Worm (Caenorhabditis elegans): ENCODE results near the gene ctf-4.
A peak's percentile ranks its signal among the peaks of the same experiment; 100 is the strongest.

Gene ctf-4

DNA sequence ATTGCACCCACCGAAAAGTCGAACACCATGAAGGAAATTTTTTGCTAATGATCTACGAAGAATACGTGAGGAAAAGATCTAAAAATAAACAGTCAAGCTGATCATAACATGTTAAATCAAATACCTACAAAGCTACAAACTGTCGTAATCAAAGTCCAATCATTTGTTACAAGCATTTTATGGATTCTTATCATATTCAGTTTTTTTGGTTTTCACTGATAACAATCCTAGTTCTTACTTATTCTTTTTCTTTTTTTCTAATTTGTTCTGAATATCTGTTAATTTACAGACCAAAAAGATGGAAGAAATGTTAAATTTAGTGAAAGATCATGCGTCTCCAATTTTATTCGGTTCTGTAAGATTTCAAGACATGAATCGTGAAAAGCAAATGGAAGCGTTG, 10.5 kb downstream of the ctf-4 start, which contains the start of gene F17C11.6:
F17C11.6 (plus strand) TSS at position 290 of the 400 bp plus-strand sequence.
- TF ChIP-seq unc-120 (tag; optimal IDR thresholded peaks at IDR 0.05; ENCODE audit: poor library complexity, severe bottlenecking), result no peak
- no peak for TF ChIP-seq hlh-1 (tag; optimal IDR thresholded peaks at IDR 0.05)
- no peak for TF ChIP-seq blmp-1 (tag; optimal IDR thresholded peaks at IDR 0.05)
- TF ChIP-seq nhr-28 (tag; optimal IDR thresholded peaks at IDR 0.05), result no peak
- TF ChIP-seq ceh-83 (GFP tag; optimal IDR thresholded peaks at IDR 0.05), result no peak

DNA sequence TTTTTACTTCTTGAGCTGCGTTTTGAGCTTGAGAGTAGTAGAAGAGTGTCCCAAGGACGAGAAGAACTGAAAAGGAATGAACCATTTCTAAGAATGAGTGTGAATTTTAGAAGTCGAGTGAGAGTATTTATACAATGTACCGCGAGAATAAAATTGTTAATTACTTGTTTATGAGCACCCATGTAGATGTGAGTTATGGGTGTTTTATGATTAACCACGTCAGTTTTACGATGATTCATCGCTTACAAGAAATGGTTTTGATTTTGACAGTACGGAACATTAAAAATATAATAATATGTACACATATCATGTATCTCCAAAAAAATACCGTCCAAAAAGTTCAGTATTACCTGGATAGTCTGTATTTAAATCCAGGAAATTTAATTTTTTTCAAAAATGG, 11.0 kb downstream of the ctf-4 start, which contains the start of gene clec-221:
clec-221 (minus strand) TSS at position 101 of the 400 bp plus-strand sequence.
- TF ChIP-seq unc-120 (tag; optimal IDR thresholded peaks at IDR 0.05; ENCODE audit: poor library complexity, severe bottlenecking) (no peak), ztf-11 (tag; optimal IDR thresholded peaks at IDR 0.05) (no peak), tbx-8 (GFP tag; optimal IDR thresholded peaks at IDR 0.05) (no peak), unc-39 (tag; optimal IDR thresholded peaks at IDR 0.05) (no peak), ceh-43 (GFP tag; optimal IDR thresholded peaks at IDR 0.05) (no peak), sptf-1 (tag; optimal IDR thresholded peaks at IDR 0.05) (no peak), mls-2 (tag; optimal IDR thresholded peaks at IDR 0.05) (no peak), nhr-76 (tag; optimal IDR thresholded peaks at IDR 0.05) (no peak), M03D4.4 (tag; optimal IDR thresholded peaks at IDR 0.05) (no peak), mab-5 (tag; optimal IDR thresholded peaks at IDR 0.05) (no peak)

DNA sequence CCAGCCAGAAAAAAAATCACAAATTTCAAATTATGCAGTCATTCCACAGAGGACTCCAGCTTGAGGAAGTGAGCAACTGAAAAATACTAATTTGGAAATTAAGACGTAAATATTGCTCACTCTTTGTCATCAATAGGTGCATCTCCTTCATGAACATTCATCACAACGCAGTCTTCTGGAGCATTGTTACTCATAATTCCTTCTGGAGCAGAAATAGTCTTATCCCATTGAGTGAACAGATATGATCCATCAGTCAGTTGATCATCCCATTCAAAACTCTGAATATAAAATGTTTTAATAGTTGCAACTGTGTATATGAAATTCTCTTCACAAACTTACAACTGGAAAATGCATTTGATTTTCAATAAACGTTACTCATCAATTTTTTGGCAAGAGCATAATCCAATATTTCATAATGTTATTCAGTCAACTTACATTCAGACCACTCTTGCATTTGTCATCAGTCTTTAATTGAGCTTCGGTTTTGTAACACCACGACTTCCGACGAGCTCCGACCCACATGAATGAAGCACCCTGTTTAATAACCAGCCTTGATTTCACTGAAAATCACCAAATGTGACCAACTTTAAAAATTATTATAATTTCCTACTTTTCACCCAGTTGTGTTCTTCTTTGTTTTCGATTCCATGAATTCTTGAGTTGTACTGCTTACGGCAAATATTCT, 11.7 kb downstream of the ctf-4 start:
- no peak for TF ChIP-seq unc-62 (GFP tag; optimal IDR thresholded peaks at IDR 0.05)
- no peak for TF ChIP-seq ceh-83 (GFP tag; optimal IDR thresholded peaks at IDR 0.05)
- TF ChIP-seq nhr-12 (tag; optimal IDR thresholded peaks at IDR 0.05), result no peak
- TF ChIP-seq lsy-2 (tag; optimal IDR thresholded peaks at IDR 0.05), result no peak
- no peak for TF ChIP-seq pha-4 (tag; optimal IDR thresholded peaks at IDR 0.05)
- no peak for TF ChIP-seq snpc-4 (tag; optimal IDR thresholded peaks at IDR 0.05)
- TF ChIP-seq ham-2 (GFP tag; optimal IDR thresholded peaks at IDR 0.05), result no peak
- TF ChIP-seq sptf-1 (tag; optimal IDR thresholded peaks at IDR 0.05), result no peak

DNA sequence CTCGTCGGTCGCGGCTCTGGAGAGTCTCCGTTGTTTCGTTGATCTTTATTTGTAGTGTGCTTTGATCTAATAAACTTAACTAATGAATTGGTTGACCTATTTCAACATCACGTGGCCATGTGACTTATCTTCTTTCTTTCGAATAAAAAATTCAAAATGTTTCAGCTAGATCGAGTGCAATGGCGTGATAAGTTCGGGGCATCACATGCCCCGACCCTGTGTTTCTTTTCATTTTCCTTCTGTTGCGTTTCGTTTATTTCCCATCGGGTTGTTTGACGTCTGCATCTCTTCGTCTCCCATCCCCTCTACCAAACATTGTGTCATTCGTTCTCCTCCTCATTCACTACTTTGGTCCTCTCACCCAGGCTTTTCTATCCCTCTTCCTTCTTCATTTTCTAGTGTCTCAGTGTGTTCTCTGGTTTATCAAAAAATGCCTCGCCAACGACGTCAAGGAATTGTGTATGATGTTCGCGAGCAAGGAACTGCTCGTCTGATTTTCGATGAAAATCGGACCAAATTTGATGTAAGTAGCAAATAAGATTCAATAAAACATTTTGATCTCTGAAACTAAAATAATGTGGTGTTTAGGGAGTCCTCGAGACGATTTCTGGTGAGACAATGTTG, 13.6 kb downstream of the ctf-4 start, which contains the start of gene F17C11.4:
F17C11.4 (plus strand) TSS at position 206 of the 624 bp plus-strand sequence.
- no peak for TF ChIP-seq unc-62 (GFP tag; optimal IDR thresholded peaks at IDR 0.05)
- no peak for TF ChIP-seq ham-2 (GFP tag; optimal IDR thresholded peaks at IDR 0.05)
- TF ChIP-seq nhr-2 (tag; optimal IDR thresholded peaks at IDR 0.05), result no peak
- TF ChIP-seq sem-2 (GFP tag; optimal IDR thresholded peaks at IDR 0.05), result no peak
- TF ChIP-seq ces-1 (GFP tag; optimal IDR thresholded peaks at IDR 0.05), result peak; percentile 6
- TF ChIP-seq nhr-12 (tag; optimal IDR thresholded peaks at IDR 0.05), result no peak
- no peak for TF ChIP-seq flh-1 (GFP tag; optimal IDR thresholded peaks at IDR 0.05)
- peak; percentile 14 for TF ChIP-seq unc-120 (tag; optimal IDR thresholded peaks at IDR 0.05; ENCODE audit: poor library complexity, severe bottlenecking)
- TF ChIP-seq mab-5 (tag; optimal IDR thresholded peaks at IDR 0.05), result no peak

- TF ChIP-seq mep-1 (tag; optimal IDR thresholded peaks at IDR 0.05) (no peak), ceh-83 (GFP tag; optimal IDR thresholded peaks at IDR 0.05) (no peak), sptf-1 (tag; optimal IDR thresholded peaks at IDR 0.05) (no peak), mls-2 (tag; optimal IDR thresholded peaks at IDR 0.05) (no peak), flh-1 (GFP tag; optimal IDR thresholded peaks at IDR 0.05) (no peak), zip-8 (tag; optimal IDR thresholded peaks at IDR 0.05) (no peak), cnd-1 (tag; optimal IDR thresholded peaks at IDR 0.05) (no peak), blmp-1 (tag; optimal IDR thresholded peaks at IDR 0.05) (no peak)
Observed at ce11 chrV:10949511-10949910, 15.8 kb downstream of the ctf-4 start, which contains the start of gene col-153. col-153 (plus strand) TSS chrV:10949811.

DNA sequence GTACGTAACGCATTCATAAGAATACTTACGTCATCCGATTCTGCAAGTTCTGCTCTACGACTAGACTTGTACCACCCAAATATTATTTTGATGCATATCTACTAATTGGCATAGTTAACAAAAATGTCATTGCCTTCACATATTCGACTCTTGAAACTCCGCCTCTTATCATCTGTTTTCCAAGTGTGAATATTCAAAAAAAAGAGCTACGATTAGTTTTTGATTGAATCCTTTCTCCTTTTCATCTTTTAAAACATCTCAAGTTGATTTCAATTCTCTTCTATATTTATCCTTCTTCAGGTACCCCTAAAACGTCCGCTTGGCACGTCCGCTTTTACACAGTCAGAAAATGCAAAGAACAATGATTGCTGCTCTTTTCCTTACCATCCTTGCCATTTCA, 17.4 kb downstream of the ctf-4 start, which contains the start of gene F17C11.2:
F17C11.2 (plus strand) TSS at position 301 of the 400 bp plus-strand sequence.
- TF ChIP-seq nhr-12 (tag; optimal IDR thresholded peaks at IDR 0.05) (no peak), nhr-2 (tag; optimal IDR thresholded peaks at IDR 0.05) (no peak)

Measured in whole organism, mixed stage, embryonic.